Worm (Caenorhabditis elegans): Measurements from ENCODE around the gene F49H12.7.

Gene F49H12.7

ce11 chrX:2040877-2041276, 24.0 kb upstream of the F49H12.7 start:
- peak in 1 of 2 experiments; percentile 70 for TF ChIP-seq unc-62 (GFP tag; optimal IDR thresholded peaks at IDR 0.05 in 1 of 2)
- no peak for TF ChIP-seq unc-62 (tag; optimal IDR thresholded peaks at IDR 0.05)
- TF ChIP-seq mdt-29 (GFP tag; IDR thresholded peaks at IDR 0.05), result no peak
- no peak for TF ChIP-seq sdz-12 (GFP tag; optimal IDR thresholded peaks at IDR 0.05)
- TF ChIP-seq D1046.2 (GFP tag; IDR thresholded peaks at IDR 0.05), result no peak

ce11 chrX:2041448-2042138, 23.2 kb upstream of the F49H12.7 start:
- TF ChIP-seq dpl-1 (GFP tag; optimal IDR thresholded peaks at IDR 0.05), result no peak
- TF ChIP-seq aha-1 (tag), result peak; percentile 96
- peak in 1 of 2 experiments; percentile 94 for TF ChIP-seq unc-62 (GFP tag; optimal IDR thresholded peaks at IDR 0.05 in 1 of 2)
- no peak for TF ChIP-seq unc-62 (tag; optimal IDR thresholded peaks at IDR 0.05)
- TF ChIP-seq nhr-11 (tag; optimal IDR thresholded peaks at IDR 0.05), result no peak

- TF ChIP-seq F44E2.7 (GFP tag; IDR thresholded peaks at IDR 0.05) (no peak), gei-8 (GFP tag; optimal IDR thresholded peaks at IDR 0.05) (no peak)
These were observed 22.2 kb upstream of the F49H12.7 start for ce11 chrX:2042621-2043020.

ce11 chrX:2043224-2043623, 21.6 kb upstream of the F49H12.7 start:
- TF ChIP-seq mxl-3 (GFP tag; optimal IDR thresholded peaks at IDR 0.05) (no peak), zag-1 (tag; optimal IDR thresholded peaks at IDR 0.05) (no peak), lin-29 (GFP tag; IDR thresholded peaks at IDR 0.05) (no peak), pha-4 (GFP tag; IDR thresholded peaks at IDR 0.05) (no peak), pha-4 (tag; optimal IDR thresholded peaks at IDR 0.05) (no peak), pqm-1 (tag; optimal IDR thresholded peaks at IDR 0.05) (no peak), mep-1 (tag; optimal IDR thresholded peaks at IDR 0.05) (no peak)

- TF ChIP-seq ceh-82 (tag; optimal IDR thresholded peaks at IDR 0.05) (no peak), gei-8 (GFP tag; optimal IDR thresholded peaks at IDR 0.05) (no peak), daf-19 (GFP tag; conservative IDR thresholded peaks at IDR 0.05) (no peak), mxl-3 (GFP tag; optimal IDR thresholded peaks at IDR 0.05) (no peak), Y75B8A.6 (GFP tag; IDR thresholded peaks at IDR 0.05) (no peak), D1046.2 (GFP tag; IDR thresholded peaks at IDR 0.05) (no peak), mdt-29 (GFP tag; IDR thresholded peaks at IDR 0.05) (no peak), ama-1 (optimal IDR thresholded peaks at IDR 0.05) (no peak), fos-1 (tag; optimal IDR thresholded peaks at IDR 0.05) (no peak), duxl-1 (tag; optimal IDR thresholded peaks at IDR 0.05; ENCODE audit: poor library complexity) (no peak), zfp-2 (tag; optimal IDR thresholded peaks at IDR 0.05) (no peak), lin-15B (tag; optimal IDR thresholded peaks at IDR 0.05) (no peak)
These were observed 20.2 kb upstream of the F49H12.7 start for ce11 chrX:2044541-2045168.

ce11 chrX:2045603-2046002, 19.2 kb upstream of the F49H12.7 start:
- TF ChIP-seq aha-1 (tag), result peak; percentile 56
- peak in 1 of 2 experiments; percentile 8 for TF ChIP-seq unc-62 (GFP tag; optimal IDR thresholded peaks at IDR 0.05 in 1 of 2)
- no peak for TF ChIP-seq unc-62 (tag; optimal IDR thresholded peaks at IDR 0.05)
- no peak for TF ChIP-seq dmd-9 (GFP tag; IDR thresholded peaks at IDR 0.05)

- TF ChIP-seq ceh-20 (GFP tag; IDR thresholded peaks at IDR 0.05) (peak; percentile 46; the same call in 1 of the 2 replicates), unc-62 (GFP tag; optimal IDR thresholded peaks at IDR 0.05 in 1 of 2) (peak in 1 of 2 experiments; percentile 46), unc-62 (tag; optimal IDR thresholded peaks at IDR 0.05) (no peak), ama-1 (optimal IDR thresholded peaks at IDR 0.05) (no peak), T20F7.1 (GFP tag; optimal IDR thresholded peaks at IDR 0.05) (no peak), D1046.2 (GFP tag; IDR thresholded peaks at IDR 0.05) (no peak), daf-19 (GFP tag; conservative IDR thresholded peaks at IDR 0.05) (no peak), aly-2 (tag; optimal IDR thresholded peaks at IDR 0.05) (no peak), set-16 (GFP tag; IDR thresholded peaks at IDR 0.05) (no peak), nhr-28 (tag; optimal IDR thresholded peaks at IDR 0.05) (no peak), F26F4.8 (GFP tag; conservative IDR thresholded peaks at IDR 0.05) (no peak), mxl-2 (GFP tag; conservative IDR thresholded peaks at IDR 0.05) (no peak), ces-1 (GFP tag; optimal IDR thresholded peaks at IDR 0.05) (no peak), zfp-3 (GFP tag; conservative IDR thresholded peaks at IDR 0.05) (no peak), lin-15B (tag; optimal IDR thresholded peaks at IDR 0.05) (no peak)
These were observed 18.6 kb upstream of the F49H12.7 start, which contains the start of gene igcm-4 for ce11 chrX:2046124-2046722. igcm-4 (minus strand) TSS chrX:2046360.
